Worm (Caenorhabditis elegans): ENCODE results near the gene epg-4.

The epg-4 gene

ce11 chrIII:7198838-7199237 is 16.9 kb downstream of the epg-4 start, which contains the start of gene pfd-5 (continued):
- no peak for TF ChIP-seq egl-27 (tag; optimal IDR thresholded peaks at IDR 0.05)
- TF ChIP-seq nhr-85 (tag): peak; percentile 91
- peak; percentile 79 for TF ChIP-seq mep-1 (tag; optimal IDR thresholded peaks at IDR 0.05)
- peak; percentile 72 for TF ChIP-seq swsn-7 (tag; optimal IDR thresholded peaks at IDR 0.05)
- TF ChIP-seq nhr-77 (tag; optimal IDR thresholded peaks at IDR 0.05): no peak
- no peak for TF ChIP-seq lin-39 (tag; optimal IDR thresholded peaks at IDR 0.05)
- peak; percentile 97 for TF ChIP-seq rnt-1 (tag; optimal IDR thresholded peaks at IDR 0.05)

- TF ChIP-seq elt-3 (tag; optimal IDR thresholded peaks at IDR 0.05): peak in 3 of 6 experiments; percentile 13 to 92 (median 48)
- peak; percentile 40 for TF ChIP-seq nhr-71 (tag; optimal IDR thresholded peaks at IDR 0.05)
- peak; percentile 3 to 24 for TF ChIP-seq lsy-2 (tag; optimal IDR thresholded peaks at IDR 0.05)
- TF ChIP-seq nhr-85 (tag): peak; percentile 91
- TF ChIP-seq snu-23 (GFP tag; optimal IDR thresholded peaks at IDR 0.05): peak; percentile 23
- TF ChIP-seq mef-2 (tag; optimal IDR thresholded peaks at IDR 0.05): no peak
- peak in 1 of 2 experiments; percentile 6 for TF ChIP-seq lin-35 (GFP tag; optimal IDR thresholded peaks at IDR 0.05)
- peak; percentile 53 for TF ChIP-seq blmp-1 (tag; optimal IDR thresholded peaks at IDR 0.05)
- TF ChIP-seq lin-14 (GFP tag; optimal IDR thresholded peaks at IDR 0.05): peak; percentile 22
- TF ChIP-seq lir-3 (tag; optimal IDR thresholded peaks at IDR 0.05; ENCODE audit: poor library complexity): no peak
- TF ChIP-seq mab-9 (GFP tag; IDR thresholded peaks at IDR 0.05): no peak
- no peak for TF ChIP-seq efl-1 (optimal IDR thresholded peaks at IDR 0.05)
- TF ChIP-seq efl-1 (GFP tag; optimal IDR thresholded peaks at IDR 0.05 in 1 of 2): peak in 1 of 2 experiments; percentile 21
Measured at ce11 chrIII:7199467-7199866, 17.5 kb downstream of the epg-4 start.

ce11 chrIII:7201378-7202256 is 19.6 kb downstream of the epg-4 start, which contains the start of gene dpy-31:
Gene dpy-31 (plus strand): TSS chrIII:7202206.
- TF ChIP-seq dpl-1 (GFP tag; optimal IDR thresholded peaks at IDR 0.05) (peak in 2 of 3 experiments; percentile 2 to 17), nhr-20 (tag; optimal IDR thresholded peaks at IDR 0.05) (peak; percentile 35), ztf-11 (tag; optimal IDR thresholded peaks at IDR 0.05) (no peak), grh-1 (GFP tag; IDR thresholded peaks at IDR 0.05) (no peak), elt-3 (tag; optimal IDR thresholded peaks at IDR 0.05) (peak in 3 of 6 experiments; percentile 10 to 79 (median 21)), snu-23 (GFP tag; optimal IDR thresholded peaks at IDR 0.05) (peak; percentile 14), pqm-1 (tag; optimal IDR thresholded peaks at IDR 0.05) (no peak), fkh-10 (GFP tag; optimal IDR thresholded peaks at IDR 0.05) (no peak), nhr-71 (tag; optimal IDR thresholded peaks at IDR 0.05) (peak; percentile 37), efl-1 (optimal IDR thresholded peaks at IDR 0.05) (no peak), efl-1 (GFP tag; optimal IDR thresholded peaks at IDR 0.05 in 1 of 2) (peak in 1 of 2 experiments; percentile 42), tbx-2 (tag; optimal IDR thresholded peaks at IDR 0.05) (peak; percentile 19), mep-1 (tag; optimal IDR thresholded peaks at IDR 0.05) (peak; percentile 29), blmp-1 (tag; optimal IDR thresholded peaks at IDR 0.05) (peak; percentile 98), nhr-76 (tag; optimal IDR thresholded peaks at IDR 0.05) (no peak), rnt-1 (tag; optimal IDR thresholded peaks at IDR 0.05) (no peak), lin-14 (GFP tag; optimal IDR thresholded peaks at IDR 0.05) (peak; percentile 58), lsy-2 (tag; optimal IDR thresholded peaks at IDR 0.05) (peak; percentile 8 to 57), ces-1 (GFP tag; optimal IDR thresholded peaks at IDR 0.05) (no peak), ceh-82 (tag; optimal IDR thresholded peaks at IDR 0.05) (no peak)

ce11 chrIII:7203130-7203775 is 21.3 kb downstream of the epg-4 start:
- TF ChIP-seq skn-1 (tag; optimal IDR thresholded peaks at IDR 0.05) (no peak), mep-1 (tag; optimal IDR thresholded peaks at IDR 0.05) (peak; percentile 34), nhr-28 (tag; optimal IDR thresholded peaks at IDR 0.05) (no peak), unc-98 (GFP tag; IDR thresholded peaks at IDR 0.05) (no peak), mef-2 (tag; optimal IDR thresholded peaks at IDR 0.05) (no peak), tbx-2 (tag; optimal IDR thresholded peaks at IDR 0.05) (peak; percentile 36), ztf-4 (tag; optimal IDR thresholded peaks at IDR 0.05) (no peak), lsy-2 (tag; optimal IDR thresholded peaks at IDR 0.05) (peak in 1 of 2 experiments; percentile 57), nhr-237 (tag; optimal IDR thresholded peaks at IDR 0.05) (no peak), efl-1 (optimal IDR thresholded peaks at IDR 0.05) (peak in 1 of 2 experiments; percentile 8), efl-1 (GFP tag; optimal IDR thresholded peaks at IDR 0.05 in 1 of 2) (peak in 1 of 2 experiments; percentile 87), aha-1 (tag; optimal IDR thresholded peaks at IDR 0.05) (no peak), nhr-77 (tag; optimal IDR thresholded peaks at IDR 0.05) (no peak), lin-35 (GFP tag; optimal IDR thresholded peaks at IDR 0.05) (peak in 1 of 2 experiments; percentile 52), nhr-85 (tag) (peak; percentile 89), mdl-1 (tag; optimal IDR thresholded peaks at IDR 0.05) (no peak), zag-1 (tag; optimal IDR thresholded peaks at IDR 0.05) (no peak), nhr-71 (tag; optimal IDR thresholded peaks at IDR 0.05) (peak; percentile 57), hlh-17 (GFP tag; optimal IDR thresholded peaks at IDR 0.05; ENCODE audit: borderline replicate concordance) (no peak), nhr-20 (tag; optimal IDR thresholded peaks at IDR 0.05) (peak; percentile 51), ces-1 (GFP tag; optimal IDR thresholded peaks at IDR 0.05) (no peak), fos-1 (tag; optimal IDR thresholded peaks at IDR 0.05) (no peak), nhr-84 (tag; optimal IDR thresholded peaks at IDR 0.05) (no peak), nhr-12 (tag; optimal IDR thresholded peaks at IDR 0.05) (no peak), grh-1 (GFP tag; IDR thresholded peaks at IDR 0.05) (peak; percentile 74)
